Worm (Caenorhabditis elegans): ENCODE data around the gene skpt-1.

DNA sequence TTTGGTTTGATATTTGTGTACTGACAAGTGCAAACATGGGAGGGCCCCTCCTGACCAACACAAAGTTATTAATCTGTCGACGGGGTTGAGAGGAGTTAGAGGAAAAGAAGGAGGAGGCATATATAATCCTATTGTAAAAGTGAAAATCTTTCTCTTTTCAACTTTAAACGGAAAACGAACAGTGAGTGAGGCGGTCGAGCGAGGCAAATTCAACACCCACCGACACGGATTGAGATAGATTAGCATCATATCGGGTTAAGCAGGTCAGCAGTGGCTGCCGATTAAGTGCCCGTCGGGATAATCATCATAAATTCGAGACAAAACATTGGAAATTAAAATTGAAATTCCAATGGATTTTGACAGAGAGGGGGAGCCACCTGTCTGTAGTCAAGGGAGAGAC lies 11.9 kb downstream of the skpt-1 start:
- TF ChIP-seq mdl-1 (tag; optimal IDR thresholded peaks at IDR 0.05) (no peak), grh-1 (GFP tag; IDR thresholded peaks at IDR 0.05) (no peak), nhr-90 (tag; optimal IDR thresholded peaks at IDR 0.05; ENCODE audit: poor library complexity) (no peak), efl-3 (GFP tag; optimal IDR thresholded peaks at IDR 0.05) (no peak), dsc-1 (tag; optimal IDR thresholded peaks at IDR 0.05) (no peak), hlh-17 (GFP tag; optimal IDR thresholded peaks at IDR 0.05; ENCODE audit: borderline replicate concordance) (no peak), nhr-28 (tag; optimal IDR thresholded peaks at IDR 0.05) (no peak), blmp-1 (tag; optimal IDR thresholded peaks at IDR 0.05) (peak; percentile 81), skn-1 (tag; optimal IDR thresholded peaks at IDR 0.05) (no peak)
